Fruit fly (Drosophila melanogaster) whole organism, embryonic: ENCODE results near the gene CG4424.
A peak's percentile ranks its signal among the peaks of the same experiment; 100 is the strongest.

Experiments used
- Abd-B ChIP-seq: fragments of 200-800 bp; sonication (Bioruptor generic); optimal IDR thresholded peaks from 2 replicates; lab custom pipeline; 2018; ENCODE audit warnings: missing biosample characterization, mild to moderate bottlenecking, missing genetic modification characterization, moderate library complexity
- Adf1 ChIP-seq: fragments of 200-800 bp; sonication (Bioruptor generic); IDR thresholded peaks from 2 replicates; pipeline ENCODE4 v1.3.6; 2022; ENCODE audit warnings: missing biosample characterization, missing genetic modification characterization
- Aef1 ChIP-seq: fragments of 200-800 bp; sonication (Bioruptor generic); IDR thresholded peaks from 3 replicates; pipeline ENCODE4 v1.3.6; 2022; ENCODE audit warnings: missing biosample characterization, missing genetic modification characterization
- Bteb2 ChIP-seq: fragments of 200-800 bp; sonication (Bioruptor generic); optimal IDR thresholded peaks from 2 replicates; lab custom pipeline; 2016; ENCODE audit warnings: missing biosample characterization, missing genetic modification characterization
- C15 ChIP-seq: fragments of 200-800 bp; sonication (Bioruptor generic); IDR thresholded peaks from 3 replicates; pipeline ENCODE4 v1.3.6; 2022; ENCODE audit warnings: missing biosample characterization, missing genetic modification characterization
- CG13296 ChIP-seq: fragments of 200-800 bp; sonication (Bioruptor generic); optimal IDR thresholded peaks from 3 replicates; lab custom pipeline; 2018; ENCODE audit warnings: missing biosample characterization, mild to moderate bottlenecking, missing genetic modification characterization
- CG14667 ChIP-seq: fragments of 200-800 bp; sonication (Bioruptor generic); IDR thresholded peaks from 2 replicates; pipeline ENCODE4 v1.3.6; 2022; ENCODE audit warnings: missing biosample characterization, missing genetic modification characterization
- CG16779 ChIP-seq: fragments of 200-800 bp; sonication (Bioruptor generic); IDR thresholded peaks from 2 replicates; pipeline ENCODE4 v1.3.6; 2022; ENCODE audit warnings: missing biosample characterization, missing genetic modification characterization
- CG16815 ChIP-seq: fragments of 200-800 bp; sonication (Bioruptor generic); optimal IDR thresholded peaks from 3 replicates; lab custom pipeline; 2017; ENCODE audit warnings: missing biosample characterization, mild to moderate bottlenecking, missing genetic modification characterization
- CG17361 ChIP-seq: fragments of 200-800 bp; sonication (Bioruptor generic); IDR thresholded peaks from 3 replicates; pipeline ENCODE4 v1.3.6; 2022; ENCODE audit warnings: missing biosample characterization, missing genetic modification characterization
- CG1832 ChIP-seq: fragments of 200-800 bp; sonication (Bioruptor generic); optimal IDR thresholded peaks from 2 replicates; lab custom pipeline; 2017; ENCODE audit warnings: missing biosample characterization, mild to moderate bottlenecking, missing genetic modification characterization, inconsistent platforms
- CG2129 ChIP-seq: fragments of 200-800 bp; sonication (Bioruptor generic); IDR thresholded peaks from 2 replicates; pipeline ENCODE4 v1.3.6; 2022; ENCODE audit warnings: missing biosample characterization, missing genetic modification characterization; ENCODE audit not compliant: partially characterized antibody
- CG2712 ChIP-seq: fragments of 200-800 bp; optimal IDR thresholded peaks from 3 replicates; lab custom pipeline; 2019; ENCODE audit warnings: missing biosample characterization, mild to moderate bottlenecking, missing genetic modification characterization, moderate library complexity
- CG31441 ChIP-seq: fragments of 200-800 bp; sonication (Bioruptor generic); IDR thresholded peaks from 2 replicates; pipeline ENCODE4 v1.3.6; 2022; ENCODE audit warnings: missing biosample characterization, missing genetic modification characterization
- CG3407 ChIP-seq: fragments of 200-800 bp; sonication (Bioruptor generic); optimal IDR thresholded peaks from 2 replicates; lab custom pipeline; 2018; ENCODE audit warnings: missing biosample characterization, mild to moderate bottlenecking, missing genetic modification characterization
- CG3726 ChIP-seq: fragments of 200-800 bp; sonication (Bioruptor generic); IDR thresholded peaks from 3 replicates; pipeline ENCODE4, ENCODE4 v1.3.6; 2022; ENCODE audit warnings: missing biosample characterization, missing genetic modification characterization
- CG4360 ChIP-seq: fragments of 200-800 bp; sonication (Bioruptor generic); IDR thresholded peaks from 2 replicates; pipeline ENCODE4 v1.3.6; 2022; ENCODE audit warnings: missing biosample characterization, missing genetic modification characterization
- CG7372 ChIP-seq: fragments of 200-800 bp; sonication (Bioruptor generic); IDR thresholded peaks from 2 replicates; pipeline ENCODE4 v1.3.6; 2022; ENCODE audit warnings: missing biosample characterization, missing genetic modification characterization
- CG9932 ChIP-seq: fragments of 200-800 bp; sonication (Bioruptor generic); IDR thresholded peaks from 2 replicates; pipeline ENCODE4 v1.3.6; 2022; ENCODE audit warnings: missing biosample characterization, missing genetic modification characterization
- CTCF ChIP-seq: fragments of 200-800 bp; sonication (Bioruptor generic); optimal IDR thresholded peaks from 2 replicates; lab custom pipeline; 2017; ENCODE audit warnings: missing biosample characterization, mild to moderate bottlenecking, missing genetic modification characterization, moderate library complexity
- CoRest ChIP-seq: fragments of 200-800 bp; sonication (Bioruptor generic); optimal IDR thresholded peaks from 3 replicates; lab custom pipeline; 2018; ENCODE audit warnings: missing biosample characterization, mild to moderate bottlenecking, missing genetic modification characterization, moderate library complexity
- D ChIP-seq, 2 experiments: fragments of 200-800 bp in 1 of 2; fragments of >200 bp in 1 of 2; sonication (Bioruptor generic) in 1 of 2; optimal IDR thresholded peaks; 2 replicates in 1 of 2; 3 replicates in 1 of 2; lab custom pipeline; 2017; ENCODE audit warnings: mild to moderate bottlenecking in 1 of 2, missing biosample characterization in 1 of 2, missing genetic modification characterization in 1 of 2, missing genetic modification reagents in 1 of 2
- Hey ChIP-seq: fragments of 200-800 bp; sonication (Bioruptor generic); optimal IDR thresholded peaks from 3 replicates; lab custom pipeline; 2018; ENCODE audit warnings: missing biosample characterization, mild to moderate bottlenecking, missing genetic modification characterization
- Hmr ChIP-seq: fragments of 200-800 bp; sonication (Bioruptor generic); optimal IDR thresholded peaks from 3 replicates; lab custom pipeline; 2017; ENCODE audit warnings: mild to moderate bottlenecking, missing biosample characterization, missing genetic modification reagents, missing genetic modification characterization
- Hr78 ChIP-seq, 2 experiments: fragments of 200-800 bp in 1 of 2; fragments of >200 bp in 1 of 2; sonication (Bioruptor generic) in 1 of 2; optimal IDR thresholded peaks; 2 replicates each; lab custom pipeline; 2017 to 2019; ENCODE audit warnings: missing biosample characterization in 2 of 2, missing genetic modification characterization in 2 of 2, mild to moderate bottlenecking in 1 of 2, moderate library complexity in 1 of 2
- Nf-YC ChIP-seq: fragments of 200-800 bp; optimal IDR thresholded peaks from 3 replicates; lab custom pipeline; 2019; ENCODE audit warnings: missing biosample characterization, mild to moderate bottlenecking, missing genetic modification characterization, moderate library complexity
- Opbp ChIP-seq: fragments of 200-800 bp; sonication (Bioruptor generic); IDR thresholded peaks from 3 replicates; pipeline ENCODE4 v1.3.6; 2022; ENCODE audit warnings: missing biosample characterization, missing genetic modification characterization; ENCODE audit not compliant: partially characterized antibody
- Rx ChIP-seq: fragments of 200-800 bp; sonication (Bioruptor generic); IDR thresholded peaks from 2 replicates; pipeline ENCODE4 v1.3.6; 2022; ENCODE audit warnings: missing biosample characterization, missing genetic modification characterization
- Six4 ChIP-seq: fragments of 200-800 bp; sonication (Bioruptor generic); optimal IDR thresholded peaks from 2 replicates; lab custom pipeline; 2016; ENCODE audit warnings: missing biosample characterization, missing genetic modification characterization
- Sox102F ChIP-seq: fragments of 200-800 bp; sonication (Bioruptor generic); optimal IDR thresholded peaks from 2 replicates; lab custom pipeline; 2018; ENCODE audit warnings: missing biosample characterization, mild to moderate bottlenecking, missing genetic modification characterization, moderate library complexity
- bab2 ChIP-seq: fragments of 200-800 bp; sonication (Bioruptor generic); optimal IDR thresholded peaks from 2 replicates; lab custom pipeline; 2016; ENCODE audit warnings: missing biosample characterization, missing genetic modification characterization
- br ChIP-seq: fragments of >200 bp; optimal IDR thresholded peaks from 2 replicates; lab custom pipeline; 2017
- bsh ChIP-seq, 2 experiments: fragments of 200-800 bp; sonication (Bioruptor generic); optimal IDR thresholded peaks; 2 replicates each; lab custom pipeline; 2017 to 2018; ENCODE audit warnings: mild to moderate bottlenecking in 2 of 2, missing biosample characterization in 2 of 2, missing genetic modification characterization in 2 of 2, moderate library complexity in 1 of 2
- cas ChIP-seq: fragments of 200-800 bp; sonication (Bioruptor generic); IDR thresholded peaks from 2 replicates; pipeline ENCODE4 v1.3.6; 2022; ENCODE audit warnings: missing biosample characterization, missing genetic modification characterization
- gcm ChIP-seq: fragments of 200-800 bp; sonication (Bioruptor generic); optimal IDR thresholded peaks from 2 replicates; lab custom pipeline; 2019; ENCODE audit warnings: missing biosample characterization, mild to moderate bottlenecking, missing genetic modification characterization, moderate library complexity
- gcm2 ChIP-seq: fragments of 200-800 bp; sonication (Bioruptor generic); optimal IDR thresholded peaks from 2 replicates; lab custom pipeline; 2016; ENCODE audit warnings: missing biosample characterization, missing genetic modification characterization
- gem ChIP-seq: fragments of 200-800 bp; sonication (Bioruptor generic); optimal IDR thresholded peaks from 2 replicates; lab custom pipeline; 2019; ENCODE audit warnings: missing biosample characterization, mild to moderate bottlenecking, missing genetic modification characterization, moderate library complexity
- gfzf ChIP-seq: fragments of 200-800 bp; sonication (Bioruptor generic); optimal IDR thresholded peaks from 2 replicates; lab custom pipeline; 2016; ENCODE audit warnings: missing biosample characterization, mild to moderate bottlenecking, missing genetic modification characterization, moderate library complexity
- nmo ChIP-seq: fragments of 200-800 bp; sonication (Bioruptor generic); optimal IDR thresholded peaks from 2 replicates; lab custom pipeline; 2018; ENCODE audit warnings: missing biosample characterization, mild to moderate bottlenecking, missing genetic modification characterization, moderate library complexity
- oc ChIP-seq: fragments of 200-800 bp; sonication (Bioruptor generic); optimal IDR thresholded peaks from 2 replicates; lab custom pipeline; 2018; ENCODE audit warnings: missing biosample characterization, mild to moderate bottlenecking, missing genetic modification characterization, moderate library complexity
- psq ChIP-seq: fragments of 200-800 bp; sonication (Bioruptor generic); optimal IDR thresholded peaks from 2 replicates; lab custom pipeline; 2017; ENCODE audit warnings: missing biosample characterization, missing genetic modification characterization
- ranshi ChIP-seq: fragments of 200-800 bp; sonication (Bioruptor generic); IDR thresholded peaks from 2 replicates; pipeline ENCODE4 v1.3.6; 2022; ENCODE audit warnings: missing biosample characterization, missing genetic modification characterization
- rib ChIP-seq: fragments of 200-800 bp; sonication (Bioruptor generic); IDR thresholded peaks from 2 replicates; pipeline ENCODE4 v1.3.6; 2022; ENCODE audit warnings: missing biosample characterization, missing genetic modification characterization
- sens ChIP-seq: fragments of 200-800 bp; sonication (Bioruptor generic); peaks from one replicate; lab custom pipeline; 2016; ENCODE audit warnings: missing biosample characterization, missing genetic modification characterization
- shn ChIP-seq: fragments of 200-800 bp; sonication (Bioruptor generic); optimal IDR thresholded peaks from 3 replicates; lab custom pipeline; 2016; ENCODE audit warnings: missing biosample characterization, missing genetic modification characterization
- sima ChIP-seq: fragments of 200-800 bp; sonication (Bioruptor generic); optimal IDR thresholded peaks from 2 replicates; lab custom pipeline; 2016; ENCODE audit warnings: missing biosample characterization, missing genetic modification characterization
- slbo ChIP-seq: fragments of 200-800 bp; sonication (Bioruptor generic); IDR thresholded peaks from 2 replicates; pipeline ENCODE4 v1.3.6; 2022; ENCODE audit warnings: missing biosample characterization, missing genetic modification characterization
- toy ChIP-seq: fragments of 200-800 bp; sonication (Bioruptor generic); IDR thresholded peaks from 2 replicates; pipeline ENCODE4 v1.3.6; 2022; ENCODE audit warnings: missing biosample characterization, missing genetic modification characterization
- tup ChIP-seq: fragments of 200-800 bp; sonication (Bioruptor generic); optimal IDR thresholded peaks from 2 replicates; lab custom pipeline; 2016; ENCODE audit warnings: missing biosample characterization, mild to moderate bottlenecking, missing genetic modification characterization, moderate library complexity
- usp ChIP-seq: fragments of >200 bp; optimal IDR thresholded peaks from 2 replicates; lab custom pipeline; 2017; ENCODE audit warnings: missing biosample characterization, missing genetic modification characterization
- wdn ChIP-seq: fragments of 200-800 bp; sonication (Bioruptor generic); IDR thresholded peaks from 2 replicates; pipeline ENCODE4 v1.3.6; 2022; ENCODE audit warnings: missing biosample characterization, missing genetic modification characterization
- yki ChIP-seq: fragments of >200 bp; optimal IDR thresholded peaks from 3 replicates; lab custom pipeline; 2018

CG4424 gene

DNA sequence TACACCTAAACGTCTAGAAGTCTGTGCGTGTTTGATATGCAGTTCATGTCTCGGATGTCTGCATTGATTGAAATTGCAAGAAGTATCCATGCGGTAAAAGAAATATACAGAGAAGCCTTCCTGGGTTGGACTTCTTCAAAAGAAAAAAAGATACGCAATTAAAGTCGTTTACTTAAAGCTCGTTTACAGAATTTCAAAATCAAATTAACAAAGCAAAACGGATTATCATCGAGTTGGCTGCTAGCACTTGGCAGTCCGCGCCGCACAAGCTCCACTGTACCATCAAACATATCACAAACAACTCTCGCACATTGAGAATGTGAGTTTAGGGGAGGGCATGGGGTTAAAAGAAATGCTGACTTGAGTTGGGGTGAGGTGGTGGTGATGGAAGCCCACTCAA, 29.4 kb downstream of the CG4424 start (continued):
- TF ChIP-seq psq (GFP tag; lab: Kevin White, UChicago) (no peak), CG1832 (GFP tag; lab: Kevin White, UChicago) (no peak), bab2 (peak; percentile 56), shn (GFP tag; lab: Kevin White, UChicago) (peak; percentile 44), CTCF (GFP tag; lab: Kevin White, UChicago) (peak; percentile 33), gfzf (no peak), C15 (GFP tag; lab: Robert Waterston, UW) (0 out of 3 replicates have a peak, but pooled peaks have one; percentile 36), ranshi (GFP tag; lab: Robert Waterston, UW) (peak; percentile 70; the same call in 1 of the 2 replicates), CG17361 (peak; percentile 81), rib (no peak), tup (GFP tag; lab: Kevin White, UChicago) (peak; percentile 35), CG16779 (0 out of 2 replicates have a peak, but pooled peaks have one; percentile 43), Bteb2 (GFP tag; lab: Kevin White, UChicago) (peak; percentile 51), bsh (GFP tag; optimal IDR thresholded peaks at IDR 0.05; lab: Kevin White, UChicago) (peak; percentile 55 to 93), CG4360 (peak; percentile 49), CG13296 (GFP tag; lab: Kevin White, UChicago) (no peak), CG7372 (GFP tag; lab: Robert Waterston, UW) (peak; percentile 47; the same call in 1 of the 2 replicates), br (no peak), Nf-YC (tag; lab: Kevin White, UChicago) (no peak), usp (GFP tag; lab: Kevin White, UChicago) (no peak), sima (GFP tag; lab: Kevin White, UChicago) (no peak), CG14667 (GFP tag; lab: Robert Waterston, UW) (peak; percentile 63), CG31441 (peak; percentile 77), oc (tag; lab: Kevin White, UChicago) (peak; percentile 78), Six4 (GFP tag; lab: Kevin White, UChicago) (peak; percentile 76), Hey (no peak), Opbp (no peak), CoRest (tag; lab: Kevin White, UChicago) (peak; percentile 74), Hmr (GFP tag; lab: Kevin White, UChicago) (peak; percentile 19), CG3407 (GFP tag; lab: Kevin White, UChicago) (peak; percentile 73), gem (peak; percentile 85), Adf1 (GFP tag; lab: Robert Waterston, UW) (no peak), Hr78 (GFP tag; optimal IDR thresholded peaks at IDR 0.05; lab: Kevin White, UChicago) (peak in 1 of 2 experiments; percentile 40), cas (GFP tag; lab: Robert Waterston, UW) (0 out of 2 replicates have a peak, but pooled peaks have one; percentile 37), Aef1 (GFP tag; lab: Robert Waterston, UW) (no peak), CG9932 (0 out of 2 replicates have a peak, but pooled peaks have one; percentile 19), Rx (GFP tag; lab: Robert Waterston, UW) (peak; percentile 66), sens (peak; percentile 96), Sox102F (GFP tag; lab: Kevin White, UChicago) (peak; percentile 88), CG16815 (GFP tag; lab: Kevin White, UChicago) (peak; percentile 65), gcm2 (GFP tag; lab: Kevin White, UChicago) (no peak), CG2712 (tag; lab: Kevin White, UChicago) (peak; percentile 87), D (optimal IDR thresholded peaks at IDR 0.05; lab: Kevin White, UChicago) (no peak), D (GFP tag; optimal IDR thresholded peaks at IDR 0.05; lab: Kevin White, UChicago) (peak; percentile 80), toy (no peak), slbo (GFP tag; lab: Robert Waterston, UW) (peak; percentile 66), CG2129 (no peak), CG3726 (GFP tag; lab: Robert Waterston, UW) (peak; percentile 69; the same call in 2 of the 3 replicates), nmo (peak; percentile 74), gcm (GFP tag; lab: Kevin White, UChicago) (peak; percentile 61), wdn (peak; percentile 10; the same call in 1 of the 2 replicates), yki (lab: Kevin White, UChicago) (no peak), Abd-B (GFP tag; lab: Kevin White, UChicago) (peak; percentile 53)
